Worm (Caenorhabditis elegans) whole organism, dauer: ENCODE measurements around the gene B0001.2.
"Not testable (repeated sequence)": the region's sequence is repeated elsewhere in the genome, so short reads cannot be mapped to it uniquely, and the experiment has no call there.

Source experiments
- unc-62 ChIP-seq: sonication (generic microtip); optimal IDR thresholded peaks from 2 replicates; lab custom pipeline; 2017; ENCODE audit warnings: missing biosample characterization, missing genetic modification reagents, missing genetic modification characterization

Gene B0001.2

ce11 chrIV:12145681-12146080, 5.1 kb downstream of the B0001.2 start, which contains the start of gene B0001.3:
Gene B0001.3, minus strand, starts transcription at chrIV:12145735.
- no peak for TF ChIP-seq unc-62 (GFP tag; lab: Kevin White, UChicago)

- no peak for TF ChIP-seq unc-62 (GFP tag; lab: Kevin White, UChicago)
Measured at ce11 chrIV:12143231-12143630, 7.5 kb downstream of the B0001.2 start, which contains the start of gene B0001.5. Gene B0001.5, minus strand, starts transcription at chrIV:12143331.

- TF ChIP-seq unc-62 (GFP tag; lab: Kevin White, UChicago), result no peak
Measured at ce11 chrIV:12140959-12141358, 9.8 kb downstream of the B0001.2 start, which contains the start of gene B0001.8. Gene B0001.8, minus strand, starts transcription at chrIV:12141059.

- TF ChIP-seq unc-62 (GFP tag; lab: Kevin White, UChicago), result not testable (repeated sequence)
Measured at ce11 chrIV:12138093-12138492, 12.7 kb downstream of the B0001.2 start, which contains the start of gene B0001.4. Gene B0001.4, minus strand, starts transcription at chrIV:12138193.

- no peak for TF ChIP-seq unc-62 (GFP tag; lab: Kevin White, UChicago)
Measured at ce11 chrIV:12134991-12135390, 15.8 kb downstream of the B0001.2 start.

ce11 chrIV:12133776-12134175, 17.0 kb downstream of the B0001.2 start:
- TF ChIP-seq unc-62 (GFP tag; lab: Kevin White, UChicago), result no peak

- TF ChIP-seq unc-62 (GFP tag; lab: Kevin White, UChicago), result no peak
Measured at ce11 chrIV:12131308-12132072, 19.3 kb downstream of the B0001.2 start.

ce11 chrIV:12129204-12129603, 21.6 kb downstream of the B0001.2 start, which contains the start of gene lin-24:
Gene lin-24, plus strand, starts transcription at chrIV:12129504.
- TF ChIP-seq unc-62 (GFP tag; lab: Kevin White, UChicago), result no peak

- no peak for TF ChIP-seq unc-62 (GFP tag; lab: Kevin White, UChicago)
Measured at ce11 chrIV:12128708-12129107, 22.1 kb downstream of the B0001.2 start.

- no peak for TF ChIP-seq unc-62 (GFP tag; lab: Kevin White, UChicago)
Measured at ce11 chrIV:12127838-12128237, 22.9 kb downstream of the B0001.2 start.

- TF ChIP-seq unc-62 (GFP tag; lab: Kevin White, UChicago), result no peak
Measured at ce11 chrIV:12126740-12127472, 23.9 kb downstream of the B0001.2 start.

ce11 chrIV:12124314-12125084, 26.3 kb downstream of the B0001.2 start, which contains the start of gene dhhc-6:
Gene dhhc-6, plus strand, starts transcription at chrIV:12124952.
- no peak for TF ChIP-seq unc-62 (GFP tag; lab: Kevin White, UChicago)

- TF ChIP-seq unc-62 (GFP tag; lab: Kevin White, UChicago), result no peak
Measured at ce11 chrIV:12122874-12123664, 27.7 kb downstream of the B0001.2 start, which contains the start of gene aly-3. Gene aly-3, plus strand, starts transcription at chrIV:12123282.

ce11 chrIV:12121076-12121475, 29.7 kb downstream of the B0001.2 start, which contains the start of the genes ddb-1 and M18.6:
Gene ddb-1, minus strand, starts transcription at chrIV:12121165.
Gene M18.6, plus strand, starts transcription at chrIV:12121310.
- no peak for TF ChIP-seq unc-62 (GFP tag; lab: Kevin White, UChicago)
